Fruit fly (Drosophila melanogaster): ENCODE results near the gene Remo.

Remo gene

DNA sequence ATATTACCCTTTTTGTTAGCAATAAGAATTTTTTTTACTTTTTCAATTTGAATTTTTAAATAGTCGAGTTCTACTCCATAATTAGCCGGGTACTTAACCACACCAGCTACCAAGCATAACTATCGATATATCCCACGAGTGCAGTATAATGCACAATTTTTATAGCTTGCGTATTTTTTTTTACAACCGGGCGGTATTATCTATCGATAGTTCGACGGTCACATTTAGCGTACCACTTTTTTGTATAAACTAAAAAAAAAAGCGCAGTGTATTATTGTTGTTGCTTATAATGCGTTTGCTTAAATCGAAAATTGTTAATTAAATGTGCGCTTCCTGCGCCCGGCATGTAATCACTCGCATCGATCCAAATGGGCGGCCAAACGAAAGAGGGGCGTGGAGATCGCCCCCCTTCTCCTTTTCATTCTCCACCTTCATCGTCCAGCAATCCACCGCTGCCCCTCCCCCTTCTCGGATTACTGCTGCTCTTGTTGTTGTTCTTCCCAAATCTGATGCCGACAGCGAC is at the start of gene Remo:
Gene Remo (plus strand): TSS at position 198 of the 523 bp plus-strand sequence.
- TF ChIP-seq CG3281 (GFP tag; optimal IDR thresholded peaks at IDR 0.05) (no peak), bigmax (GFP tag; optimal IDR thresholded peaks at IDR 0.05) (no peak), pita (GFP tag; optimal IDR thresholded peaks at IDR 0.05) (peak; percentile 78), Optix (GFP tag; IDR thresholded peaks at IDR 0.05) (no peak), Opbp (GFP tag; IDR thresholded peaks at IDR 0.05; ENCODE audit: partially characterized antibody) (peak; percentile 76), prd (optimal IDR thresholded peaks at IDR 0.05) (no peak), prd (GFP tag; IDR thresholded peaks at IDR 0.05) (no peak), gcm2 (GFP tag; optimal IDR thresholded peaks at IDR 0.05) (no peak), CG6765 (GFP tag; optimal IDR thresholded peaks at IDR 0.05) (no peak), CG4360 (GFP tag; IDR thresholded peaks at IDR 0.05) (peak; percentile 89), MESR4 (GFP tag; optimal IDR thresholded peaks at IDR 0.05) (peak; percentile 92), HmgD (GFP tag; optimal IDR thresholded peaks at IDR 0.05) (peak; percentile 4), CG15479 (GFP tag; optimal IDR thresholded peaks at IDR 0.05) (peak; percentile 62), br (optimal IDR thresholded peaks at IDR 0.05) (no peak), CG34224 (GFP tag; IDR thresholded peaks at IDR 0.05; ENCODE audit: partially characterized antibody) (peak; percentile 50), oc (tag; optimal IDR thresholded peaks at IDR 0.05) (peak; percentile 48), Dek (tag; optimal IDR thresholded peaks at IDR 0.05) (peak; percentile 13), crol (GFP tag; IDR thresholded peaks at IDR 0.05) (peak; percentile 88), en (GFP tag; optimal IDR thresholded peaks at IDR 0.05) (no peak), CG7928 (GFP tag; optimal IDR thresholded peaks at IDR 0.05) (peak; percentile 29), exex (tag; optimal IDR thresholded peaks at IDR 0.05) (no peak), CG14860 (GFP tag; IDR thresholded peaks at IDR 0.05; ENCODE audit: partially characterized antibody) (0 out of 3 replicates have a peak, but pooled peaks have one; percentile 52), ATbp (GFP tag; optimal IDR thresholded peaks at IDR 0.05) (no peak), CoRest (tag; optimal IDR thresholded peaks at IDR 0.05) (peak; percentile 39), phol (tag; optimal IDR thresholded peaks at IDR 0.05) (peak; percentile 37), E2f2 (GFP tag; IDR thresholded peaks at IDR 0.05) (peak; percentile 86), Fer1 (GFP tag; optimal IDR thresholded peaks at IDR 0.05) (peak; percentile 10), CG15696 (tag; optimal IDR thresholded peaks at IDR 0.05) (no peak), CG13894 (tag; optimal IDR thresholded peaks at IDR 0.05) (peak; percentile 51), Six4 (GFP tag; optimal IDR thresholded peaks at IDR 0.05) (no peak), Myb (GFP tag; optimal IDR thresholded peaks at IDR 0.05) (peak; percentile 85), chinmo (GFP tag; IDR thresholded peaks at IDR 0.05; ENCODE audit: partially characterized antibody) (peak; percentile 84; the same call in 3 of the 4 replicates), Dref (GFP tag; IDR thresholded peaks at IDR 0.05) (peak; percentile 87), CG9932 (GFP tag; IDR thresholded peaks at IDR 0.05) (peak; percentile 15; the same call in 1 of the 2 replicates), Dbx (GFP tag; IDR thresholded peaks at IDR 0.05) (peak; percentile 35; the same call in 1 of the 3 replicates), Adf1 (GFP tag; IDR thresholded peaks at IDR 0.05) (peak; percentile 86), CG31441 (GFP tag; IDR thresholded peaks at IDR 0.05) (no peak), CG16813 (GFP tag; IDR thresholded peaks at IDR 0.05; ENCODE audit: partially characterized antibody) (peak; percentile 79), CG15601 (tag; optimal IDR thresholded peaks at IDR 0.05) (peak; percentile 11), CG16815 (GFP tag; optimal IDR thresholded peaks at IDR 0.05) (no peak), Pdp1 (GFP tag; optimal IDR thresholded peaks at IDR 0.05) (peak in 1 of 2 experiments; percentile 61), CG11560 (tag; IDR thresholded peaks at IDR 0.05) (no peak), Hr78 (GFP tag; optimal IDR thresholded peaks at IDR 0.05) (peak in 1 of 2 experiments; percentile 95), CTCF (GFP tag; optimal IDR thresholded peaks at IDR 0.05) (peak; percentile 40), CG17359 (tag; optimal IDR thresholded peaks at IDR 0.05) (no peak), MBD-R2 (GFP tag; IDR thresholded peaks at IDR 0.05) (peak; percentile 52; the same call in 1 of the 2 replicates), Med (GFP tag) (peak; percentile 44), CG17186 (GFP tag; optimal IDR thresholded peaks at IDR 0.05) (peak; percentile 62), Sry-δ (GFP tag; optimal IDR thresholded peaks at IDR 0.05) (peak; percentile 86), Atf-2 (GFP tag; optimal IDR thresholded peaks at IDR 0.05) (no peak)
